Worm (Caenorhabditis elegans): ENCODE data around the gene R04F11.2.

R04F11.2 gene

ce11 chrV:12365104-12365503 lies 46.9 kb downstream of the R04F11.2 start, which contains the start of gene fipr-2:
Gene fipr-2, plus strand, starts transcription at chrV:12365348.
- TF ChIP-seq nhr-6 (tag; optimal IDR thresholded peaks at IDR 0.05) (no peak), aly-2 (tag; optimal IDR thresholded peaks at IDR 0.05) (no peak), elt-3 (tag; optimal IDR thresholded peaks at IDR 0.05) (no peak), crh-2 (tag; optimal IDR thresholded peaks at IDR 0.05) (no peak), nhr-10 (tag; optimal IDR thresholded peaks at IDR 0.05) (no peak), nhr-25 (tag; optimal IDR thresholded peaks at IDR 0.05) (no peak), zag-1 (tag; optimal IDR thresholded peaks at IDR 0.05) (no peak), sma-9 (GFP tag; optimal IDR thresholded peaks at IDR 0.05) (no peak), sma-9 (tag; optimal IDR thresholded peaks at IDR 0.05) (no peak), nhr-129 (tag; optimal IDR thresholded peaks at IDR 0.05) (no peak)

ce11 chrV:12369437-12369836 lies 51.3 kb downstream of the R04F11.2 start, which contains the start of gene gcy-13:
Gene gcy-13, minus strand, starts transcription at chrV:12369537.
- TF ChIP-seq lin-11 (tag; optimal IDR thresholded peaks at IDR 0.05) (no peak), F13H6.1 (tag; optimal IDR thresholded peaks at IDR 0.05) (no peak), lsy-2 (tag; optimal IDR thresholded peaks at IDR 0.05) (no peak), egl-27 (tag; optimal IDR thresholded peaks at IDR 0.05) (no peak), crh-2 (tag; optimal IDR thresholded peaks at IDR 0.05) (no peak), Y55F3AM.14 (GFP tag; optimal IDR thresholded peaks at IDR 0.05) (no peak), unc-55 (GFP tag; optimal IDR thresholded peaks at IDR 0.05) (no peak), nhr-25 (tag; optimal IDR thresholded peaks at IDR 0.05) (no peak), C34F6.9 (tag; optimal IDR thresholded peaks at IDR 0.05) (no peak), nhr-21 (tag; optimal IDR thresholded peaks at IDR 0.05) (no peak), zag-1 (tag; optimal IDR thresholded peaks at IDR 0.05) (no peak), gmeb-1 (tag; optimal IDR thresholded peaks at IDR 0.05) (no peak), sma-9 (GFP tag; optimal IDR thresholded peaks at IDR 0.05) (no peak), sma-9 (tag; optimal IDR thresholded peaks at IDR 0.05) (no peak)

Data from whole organism, L2 larva.